Worm (Caenorhabditis elegans) whole organism, L1 larva: ENCODE measurements around the gene Y7A5A.13.

ENCODE experiments used
- fos-1 ChIP-seq: fragments of 150-350 bp; optimal IDR thresholded peaks from 2 replicates; lab custom pipeline; 2014; ENCODE audit warnings: missing biosample characterization, missing genetic modification characterization
- mdl-1 ChIP-seq, 2 experiments: fragments of 150-350 bp; optimal IDR thresholded peaks; 2 replicates each; lab custom pipeline; 2014 to 2017; ENCODE audit warnings: missing biosample characterization in 2 of 2, missing genetic modification characterization in 2 of 2, inconsistent platforms in 1 of 2
- unc-130 ChIP-seq: fragments of 150-350 bp; optimal IDR thresholded peaks from 2 replicates; lab custom pipeline; 2017; ENCODE audit warnings: missing biosample characterization, missing genetic modification characterization, inconsistent platforms

DNA sequence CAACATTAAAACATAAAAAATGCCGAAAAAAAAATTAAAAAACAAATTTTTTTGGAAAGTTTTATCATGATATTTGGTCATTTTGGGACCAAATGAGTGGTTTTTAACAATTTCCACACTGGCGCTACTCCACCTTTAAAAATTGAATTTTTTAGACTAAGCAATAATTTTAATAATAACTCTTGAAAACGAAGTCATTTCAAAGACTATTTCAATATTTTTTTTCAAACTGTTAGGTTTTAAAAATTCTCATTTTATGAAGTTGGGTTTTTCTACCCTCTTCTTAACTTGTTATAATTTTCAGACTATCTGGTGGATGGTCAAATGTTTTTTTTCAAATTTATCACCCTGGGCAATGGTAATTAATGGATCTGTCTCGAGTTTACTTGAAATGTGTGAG lies 48.5 kb downstream of the Y7A5A.13 start, which contains the start of gene Y7A5A.8:
- TF ChIP-seq fos-1 (no peak), mdl-1 (tag; optimal IDR thresholded peaks at IDR 0.05; lab: Kevin White, UChicago) (no peak), unc-130 (tag; lab: Kevin White, UChicago) (no peak)
